Fruit fly (Drosophila melanogaster) whole organism, embryonic: ENCODE results near the gene CG6398.
A peak's percentile ranks its signal among the peaks of the same experiment; 100 is the strongest.

Experiments
- B-H2 ChIP-seq: fragments of 200-800 bp; sonication (Bioruptor generic); optimal IDR thresholded peaks from 2 replicates; lab custom pipeline; 2018; ENCODE audit warnings: missing biosample characterization, mild to moderate bottlenecking, missing genetic modification characterization
- CG10321 ChIP-seq: fragments of 200-800 bp; sonication (Bioruptor generic); IDR thresholded peaks from 2 replicates; pipeline ENCODE4 v1.3.6; 2022; ENCODE audit warnings: missing biosample characterization, missing genetic modification characterization
- CG10565 ChIP-seq: fragments of 200-800 bp; sonication (Bioruptor generic); optimal IDR thresholded peaks from 3 replicates; lab custom pipeline; 2016; ENCODE audit warnings: missing biosample characterization, mild to moderate bottlenecking, missing genetic modification characterization
- CG11560 ChIP-seq: fragments of 200-800 bp; sonication (Bioruptor generic); IDR thresholded peaks from 3 replicates; pipeline ENCODE4 v1.3.6; 2022; ENCODE audit warnings: missing biosample characterization, missing genetic modification characterization
- CG12236 ChIP-seq: fragments of 200-800 bp; sonication (Bioruptor generic); optimal IDR thresholded peaks from 2 replicates; lab custom pipeline; 2016; ENCODE audit warnings: missing biosample characterization, missing genetic modification characterization
- CG12391 ChIP-seq: fragments of 200-800 bp; sonication (Bioruptor generic); optimal IDR thresholded peaks from 3 replicates; lab custom pipeline; 2018; ENCODE audit warnings: missing biosample characterization, mild to moderate bottlenecking, missing genetic modification characterization, moderate library complexity
- CG13424 ChIP-seq: fragments of 200-800 bp; sonication (Bioruptor generic); optimal IDR thresholded peaks from 2 replicates; lab custom pipeline; 2019; ENCODE audit warnings: missing biosample characterization, mild to moderate bottlenecking, missing genetic modification characterization, moderate library complexity
- CG13894 ChIP-seq: fragments of 200-800 bp; sonication (Bioruptor generic); optimal IDR thresholded peaks from 3 replicates; lab custom pipeline; 2018; ENCODE audit warnings: missing biosample characterization, mild to moderate bottlenecking, missing genetic modification characterization, moderate library complexity
- CG1603 ChIP-seq: fragments of 200-800 bp; sonication (Bioruptor generic); optimal IDR thresholded peaks from 2 replicates; lab custom pipeline; 2019; ENCODE audit warnings: missing biosample characterization, mild to moderate bottlenecking, missing genetic modification characterization, moderate library complexity
- CG17186 ChIP-seq: fragments of 200-800 bp; sonication (Bioruptor generic); optimal IDR thresholded peaks from 3 replicates; lab custom pipeline; 2017; ENCODE audit warnings: missing biosample characterization, missing genetic modification reagents, missing genetic modification characterization
- CG18262 ChIP-seq: fragments of 200-800 bp; optimal IDR thresholded peaks from 3 replicates; lab custom pipeline; 2019; ENCODE audit warnings: missing biosample characterization, mild to moderate bottlenecking, missing genetic modification characterization, moderate library complexity
- CG2120 ChIP-seq: fragments of 200-800 bp; sonication (Bioruptor generic); optimal IDR thresholded peaks from 3 replicates; lab custom pipeline; 2016; ENCODE audit warnings: missing biosample characterization, missing genetic modification characterization
- CG34224 ChIP-seq: fragments of 200-800 bp; sonication (Bioruptor generic); IDR thresholded peaks from 3 replicates; pipeline ENCODE4 v1.3.6; 2022; ENCODE audit warnings: missing biosample characterization, missing genetic modification characterization; ENCODE audit not compliant: partially characterized antibody
- CG6791 ChIP-seq: fragments of 200-800 bp; sonication (Bioruptor generic); IDR thresholded peaks from 3 replicates; pipeline ENCODE4 v1.3.6; 2022; ENCODE audit warnings: missing biosample characterization, missing genetic modification characterization; ENCODE audit not compliant: partially characterized antibody
- CG7357 ChIP-seq: fragments of 200-800 bp; sonication (Bioruptor generic); IDR thresholded peaks from 3 replicates; pipeline ENCODE4 v1.3.6; 2022; ENCODE audit warnings: missing biosample characterization, missing genetic modification characterization
- HLH54F ChIP-seq: fragments of 200-800 bp; sonication (Bioruptor generic); optimal IDR thresholded peaks from 3 replicates; lab custom pipeline; 2016; ENCODE audit warnings: missing biosample characterization, missing genetic modification characterization
- HmgZ ChIP-seq: fragments of 200-800 bp; sonication (Bioruptor generic); optimal IDR thresholded peaks from 2 replicates; lab custom pipeline; 2018; ENCODE audit warnings: missing biosample characterization, mild to moderate bottlenecking, missing genetic modification characterization
- Hr3 ChIP-seq: fragments of 200-800 bp; sonication (Bioruptor generic); optimal IDR thresholded peaks from 3 replicates; lab custom pipeline; 2016; ENCODE audit warnings: missing biosample characterization, missing genetic modification characterization
- Lpt ChIP-seq: fragments of >200 bp; optimal IDR thresholded peaks from 2 replicates; lab custom pipeline; 2018; ENCODE audit warnings: missing biosample characterization, missing genetic modification characterization
- Max ChIP-seq: fragments of 200-800 bp; sonication (Bioruptor generic); optimal IDR thresholded peaks from 2 replicates; lab custom pipeline; 2016; ENCODE audit warnings: missing biosample characterization, mild to moderate bottlenecking, missing genetic modification characterization
- PHDP ChIP-seq: fragments of 200-800 bp; sonication (Bioruptor generic); optimal IDR thresholded peaks from 3 replicates; lab custom pipeline; 2018; ENCODE audit warnings: missing biosample characterization, mild to moderate bottlenecking, missing genetic modification characterization, moderate library complexity
- Scr ChIP-seq: fragments of 200-800 bp; sonication (Bioruptor generic); IDR thresholded peaks from 2 replicates; pipeline ENCODE4 v1.3.6; 2022; ENCODE audit warnings: missing biosample characterization, missing genetic modification characterization; ENCODE audit not compliant: partially characterized antibody
- Six4 ChIP-seq: fragments of 200-800 bp; sonication (Bioruptor generic); optimal IDR thresholded peaks from 2 replicates; lab custom pipeline; 2016; ENCODE audit warnings: missing biosample characterization, missing genetic modification characterization
- Xbp1 ChIP-seq: fragments of 200-800 bp; sonication (Bioruptor generic); optimal IDR thresholded peaks from 3 replicates; lab custom pipeline; 2016; ENCODE audit warnings: missing biosample characterization, mild to moderate bottlenecking, missing genetic modification characterization
- YL-1 ChIP-seq: fragments of 200-800 bp; sonication (Bioruptor generic); optimal IDR thresholded peaks from 3 replicates; lab custom pipeline; 2017; ENCODE audit warnings: missing biosample characterization, mild to moderate bottlenecking, missing genetic modification characterization
- ato ChIP-seq: fragments of 200-800 bp; sonication (Bioruptor generic); IDR thresholded peaks from 2 replicates; pipeline ENCODE4 v1.3.6; 2022; ENCODE audit warnings: missing biosample characterization, missing genetic modification characterization; ENCODE audit not compliant: partially characterized antibody
- bowl ChIP-seq: fragments of 200-800 bp; sonication (Bioruptor generic); IDR thresholded peaks from 2 replicates; pipeline ENCODE4 v1.3.6; 2022; ENCODE audit warnings: missing biosample characterization, missing genetic modification characterization
- chif ChIP-seq, 2 experiments: fragments of 200-800 bp; sonication (Bioruptor generic); optimal IDR thresholded peaks; 3 replicates each; lab custom pipeline; 2016; ENCODE audit warnings: missing biosample characterization in 2 of 2, missing genetic modification characterization in 2 of 2
- corto ChIP-seq: fragments of 200-800 bp; sonication (Bioruptor generic); optimal IDR thresholded peaks from 2 replicates; lab custom pipeline; 2016; ENCODE audit warnings: missing biosample characterization, mild to moderate bottlenecking, missing genetic modification characterization, moderate library complexity
- crol ChIP-seq: fragments of 200-800 bp; sonication (Bioruptor generic); IDR thresholded peaks from 2 replicates; pipeline ENCODE4 v1.3.6; 2022; ENCODE audit warnings: missing biosample characterization, missing genetic modification characterization
- emc ChIP-seq: fragments of 200-800 bp; sonication (Bioruptor generic); optimal IDR thresholded peaks from 2 replicates; lab custom pipeline; 2016; ENCODE audit warnings: missing biosample characterization, missing genetic modification characterization
- eve ChIP-seq, 2 experiments: fragments of >200 bp; optimal IDR thresholded peaks; 2 replicates each; lab custom pipeline; 2017; ENCODE audit warnings: missing biosample characterization in 2 of 2, missing genetic modification characterization in 2 of 2
- ewg ChIP-seq: fragments of 200-800 bp; sonication (Bioruptor generic); optimal IDR thresholded peaks from 3 replicates; lab custom pipeline; 2017; ENCODE audit warnings: mild to moderate bottlenecking, missing biosample characterization, missing genetic modification reagents, missing genetic modification characterization
- fru ChIP-seq: fragments of >200 bp; optimal IDR thresholded peaks from 2 replicates; lab custom pipeline; 2017
- gem ChIP-seq: fragments of 200-800 bp; sonication (Bioruptor generic); optimal IDR thresholded peaks from 2 replicates; lab custom pipeline; 2019; ENCODE audit warnings: missing biosample characterization, mild to moderate bottlenecking, missing genetic modification characterization, moderate library complexity
- gfzf ChIP-seq: fragments of 200-800 bp; sonication (Bioruptor generic); optimal IDR thresholded peaks from 2 replicates; lab custom pipeline; 2016; ENCODE audit warnings: missing biosample characterization, mild to moderate bottlenecking, missing genetic modification characterization, moderate library complexity
- h ChIP-seq: fragments of >200 bp; optimal IDR thresholded peaks from 2 replicates; lab custom pipeline; 2017
- hb ChIP-seq: fragments of 200-800 bp; sonication (Bioruptor generic); IDR thresholded peaks from 3 replicates; pipeline ENCODE4 v1.3.6; 2022; ENCODE audit warnings: missing biosample characterization, missing genetic modification characterization; ENCODE audit not compliant: partially characterized antibody
- lbe ChIP-seq: fragments of 200-800 bp; sonication (Bioruptor generic); optimal IDR thresholded peaks from 2 replicates; lab custom pipeline; 2016; ENCODE audit warnings: missing biosample characterization, mild to moderate bottlenecking, missing genetic modification characterization
- mam ChIP-seq: fragments of 200-800 bp; sonication (Bioruptor generic); optimal IDR thresholded peaks from 3 replicates; lab custom pipeline; 2016; ENCODE audit warnings: missing biosample characterization, missing genetic modification characterization
- mld ChIP-seq: fragments of 200-800 bp; sonication (Bioruptor generic); IDR thresholded peaks from 3 replicates; pipeline ENCODE4 v1.3.6; 2022; ENCODE audit warnings: missing biosample characterization, missing genetic modification characterization; ENCODE audit not compliant: partially characterized antibody
- nau ChIP-seq: fragments of 200-800 bp; sonication (Bioruptor generic); optimal IDR thresholded peaks from 3 replicates; lab custom pipeline; 2017; ENCODE audit warnings: missing biosample characterization, mild to moderate bottlenecking, missing genetic modification characterization, missing genetic modification reagents
- nerfin-1 ChIP-seq: fragments of 200-800 bp; sonication (Bioruptor generic); optimal IDR thresholded peaks from 3 replicates; lab custom pipeline; 2019; ENCODE audit warnings: missing biosample characterization, mild to moderate bottlenecking, missing genetic modification characterization, moderate library complexity
- onecut ChIP-seq: fragments of 200-800 bp; sonication (Bioruptor generic); IDR thresholded peaks from 2 replicates; pipeline ENCODE4 v1.3.6; 2022; ENCODE audit warnings: missing biosample characterization, missing genetic modification characterization
- p53 ChIP-seq: fragments of 200-800 bp; sonication (Bioruptor generic); optimal IDR thresholded peaks from 2 replicates; lab custom pipeline; 2016; ENCODE audit warnings: missing biosample characterization, missing genetic modification characterization
- pho ChIP-seq: fragments of 200-800 bp; sonication (Bioruptor generic); optimal IDR thresholded peaks from 2 replicates; lab custom pipeline; 2016; ENCODE audit warnings: missing biosample characterization, missing genetic modification characterization
- pros ChIP-seq: fragments of 200-800 bp; sonication (Bioruptor generic); optimal IDR thresholded peaks from 3 replicates; lab custom pipeline; 2019; ENCODE audit warnings: missing biosample characterization, mild to moderate bottlenecking, missing genetic modification characterization, moderate library complexity
- ranshi ChIP-seq: fragments of 200-800 bp; sonication (Bioruptor generic); IDR thresholded peaks from 2 replicates; pipeline ENCODE4 v1.3.6; 2022; ENCODE audit warnings: missing biosample characterization, missing genetic modification characterization
- ssp ChIP-seq: fragments of 200-800 bp; sonication (Bioruptor generic); IDR thresholded peaks from 2 replicates; pipeline ENCODE4 v1.3.6; 2022; ENCODE audit warnings: missing biosample characterization, missing genetic modification characterization
- sug ChIP-seq: fragments of 200-800 bp; optimal IDR thresholded peaks from 2 replicates; lab custom pipeline; 2019; ENCODE audit warnings: missing biosample characterization, mild to moderate bottlenecking, missing genetic modification characterization, moderate library complexity
- tx ChIP-seq: fragments of 200-800 bp; sonication (Bioruptor generic); optimal IDR thresholded peaks from 2 replicates; lab custom pipeline; 2016; ENCODE audit warnings: missing biosample characterization, missing genetic modification characterization
- zfh2 ChIP-seq: fragments of 200-800 bp; sonication (Bioruptor generic); optimal IDR thresholded peaks from 2 replicates; lab custom pipeline; 2016; ENCODE audit warnings: missing biosample characterization, missing genetic modification characterization

CG6398 gene

DNA sequence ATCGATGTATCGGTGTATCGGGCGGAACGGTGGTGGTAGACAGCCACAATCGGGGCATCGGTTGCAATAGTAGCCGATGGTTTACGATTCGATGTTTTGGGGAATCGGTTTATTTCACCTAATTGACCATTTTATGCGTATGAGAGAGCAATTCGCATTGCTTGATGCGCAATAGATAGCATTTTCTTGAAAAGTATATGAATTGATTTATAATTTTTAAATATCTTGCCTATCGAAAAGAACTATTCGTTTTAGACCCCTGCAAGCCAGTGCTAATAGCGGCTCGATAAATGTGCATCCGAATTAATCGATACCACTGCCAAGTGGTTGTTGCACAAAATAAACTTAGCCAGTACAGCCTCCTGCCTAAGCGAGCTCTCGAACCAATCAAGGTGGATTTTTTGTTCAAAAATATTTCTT, 56.6 kb downstream of the CG6398 start, which contains the start of gene mnb (continued):
- TF ChIP-seq CG1603 (tag; lab: Kevin White, UChicago) (peak; percentile 19), chif (GFP tag; optimal IDR thresholded peaks at IDR 0.05; lab: Kevin White, UChicago) (no peak), emc (GFP tag; lab: Kevin White, UChicago) (no peak), Six4 (no peak), zfh2 (GFP tag; lab: Kevin White, UChicago) (no peak), PHDP (tag; lab: Kevin White, UChicago) (no peak), CG12236 (GFP tag; lab: Kevin White, UChicago) (no peak), crol (GFP tag; lab: Robert Waterston, UW) (no peak), eve (GFP tag; optimal IDR thresholded peaks at IDR 0.05; lab: Kevin White, UChicago) (no peak), pros (GFP tag; lab: Kevin White, UChicago) (no peak), CG10565 (GFP tag; lab: Kevin White, UChicago) (no peak), CG12391 (tag; lab: Kevin White, UChicago) (peak; percentile 6), ssp (GFP tag; lab: Robert Waterston, UW) (no peak), hb (peak; percentile 99), onecut (GFP tag; lab: Robert Waterston, UW) (no peak), Max (GFP tag; lab: Kevin White, UChicago) (no peak), Lpt (GFP tag; lab: Kevin White, UChicago) (no peak), pho (GFP tag; lab: Kevin White, UChicago) (no peak), CG13894 (tag; lab: Kevin White, UChicago) (peak; percentile 6), p53 (no peak), Scr (GFP tag; lab: Robert Waterston, UW) (peak; percentile 99), Xbp1 (GFP tag; lab: Kevin White, UChicago) (no peak), YL-1 (GFP tag; lab: Kevin White, UChicago) (no peak), mld (peak; percentile 98), CG34224 (GFP tag; lab: Robert Waterston, UW) (peak; percentile 99), CG11560 (tag; lab: Robert Waterston, UW) (peak; percentile 96), nerfin-1 (no peak), gem (tag; lab: Kevin White, UChicago) (no peak), CG7357 (GFP tag; lab: Robert Waterston, UW) (no peak), ato (GFP tag; lab: Robert Waterston, UW) (peak; percentile 99), corto (GFP tag; lab: Kevin White, UChicago) (no peak), Hr3 (GFP tag; lab: Kevin White, UChicago) (peak; percentile 30), mam (peak; percentile 48), CG10321 (GFP tag; lab: Robert Waterston, UW) (no peak), nau (GFP tag; lab: Kevin White, UChicago) (no peak), sug (tag; lab: Kevin White, UChicago) (peak; percentile 41), ewg (GFP tag; lab: Kevin White, UChicago) (peak; percentile 16), fru (lab: Kevin White, UChicago) (no peak), CG6791 (GFP tag; lab: Robert Waterston, UW) (peak; percentile 98), lbe (GFP tag; lab: Kevin White, UChicago) (peak; percentile 13), CG18262 (no peak), CG17186 (GFP tag; lab: Kevin White, UChicago) (peak; percentile 62), B-H2 (GFP tag; lab: Kevin White, UChicago) (no peak), ranshi (GFP tag; lab: Robert Waterston, UW) (no peak), HLH54F (GFP tag; lab: Kevin White, UChicago) (peak; percentile 8), h (lab: Kevin White, UChicago) (no peak), gfzf (peak; percentile 55), bowl (GFP tag; lab: Robert Waterston, UW) (no peak), CG13424 (tag; lab: Kevin White, UChicago) (peak; percentile 14), tx (GFP tag; lab: Kevin White, UChicago) (peak; percentile 6), HmgZ (tag; lab: Kevin White, UChicago) (no peak), CG2120 (GFP tag; lab: Kevin White, UChicago) (peak; percentile 42)
